Worm (Caenorhabditis elegans) whole organism, young adult: ENCODE measurements around the gene brf-1.
A peak's percentile ranks its signal among the peaks of the same experiment; 100 is the strongest.

Experiments
- B0019.2 ChIP-seq: fragments of 200-800 bp; sonication (Bioruptor generic); conservative IDR thresholded peaks from 2 replicates; pipeline ENCODE4 v1.3.6; 2022; ENCODE audit warnings: missing genetic modification reagents, missing genetic modification characterization, missing compliant biosample characterization
- D2030.7 ChIP-seq: fragments of 200-800 bp; sonication (Bioruptor generic); IDR thresholded peaks from 2 replicates; pipeline ENCODE4 v1.3.6; 2022; ENCODE audit warnings: missing genetic modification reagents, missing genetic modification characterization, missing compliant biosample characterization
- F49E8.2 ChIP-seq: sonication (generic microtip); optimal IDR thresholded peaks from 3 replicates; lab custom pipeline; 2017; ENCODE audit warnings: missing genetic modification characterization, mild to moderate bottlenecking, missing compliant biosample characterization, antibody characterized with exemption, moderate library complexity; ENCODE audit not compliant: insufficient read depth
- F52B5.7 ChIP-seq: sonication (generic microtip); optimal IDR thresholded peaks from 2 replicates; lab custom pipeline; 2016; ENCODE audit warnings: mild to moderate bottlenecking, missing genetic modification characterization, missing compliant biosample characterization
- T07F8.4 ChIP-seq: sonication (generic microtip); optimal IDR thresholded peaks from 2 replicates; lab custom pipeline; 2016; ENCODE audit warnings: mild to moderate bottlenecking, missing genetic modification characterization, moderate library complexity, missing compliant biosample characterization
- Y95B8A.8 ChIP-seq: fragments of 200-800 bp; sonication (Bioruptor generic); IDR thresholded peaks from 2 replicates; pipeline ENCODE4 v1.3.6; 2022; ENCODE audit warnings: missing genetic modification reagents, missing genetic modification characterization, missing compliant biosample characterization
- aptf-2 ChIP-seq: fragments of 200-800 bp; sonication (Bioruptor generic); conservative IDR thresholded peaks from 2 replicates; pipeline ENCODE4 v1.3.6; 2022; ENCODE audit warnings: missing genetic modification reagents, missing genetic modification characterization, missing compliant biosample characterization
- attf-3 ChIP-seq: fragments of 200-800 bp; sonication (Bioruptor generic); conservative IDR thresholded peaks from 2 replicates; pipeline ENCODE4 v1.3.6; 2022; ENCODE audit warnings: missing genetic modification reagents, missing genetic modification characterization, missing compliant biosample characterization
- ccch-3 ChIP-seq: fragments of 200-800 bp; sonication (Bioruptor generic); optimal IDR thresholded peaks from 2 replicates; lab custom pipeline; 2018; ENCODE audit warnings: mild to moderate bottlenecking, missing genetic modification characterization, missing compliant biosample characterization
- cebp-1 ChIP-seq, 2 experiments: fragments of 200-800 bp in 1 of 2; sonication (Bioruptor generic) in 1 of 2; sonication (generic microtip) in 1 of 2; IDR thresholded peaks in 1 of 2; optimal IDR thresholded peaks in 1 of 2; 2 replicates each; pipeline versions ENCODE4 v1.3.6 to Lab custom; 2017 to 2022; ENCODE audit warnings: missing compliant biosample characterization in 2 of 2, missing genetic modification characterization in 2 of 2, mild to moderate bottlenecking in 1 of 2, missing genetic modification reagents in 1 of 2, moderate library complexity in 1 of 2
- ceh-58 ChIP-seq: fragments of 200-800 bp; sonication (Bioruptor generic); IDR thresholded peaks from 2 replicates; pipeline ENCODE4 v1.3.6; 2022; ENCODE audit warnings: missing genetic modification characterization, missing compliant biosample characterization
- ceh-91 ChIP-seq: fragments of 200-800 bp; sonication (Bioruptor generic); IDR thresholded peaks from 2 replicates; pipeline ENCODE4 v1.3.6; 2022; ENCODE audit warnings: missing genetic modification reagents, missing genetic modification characterization, missing compliant biosample characterization
- dpl-1 ChIP-seq: fragments of 150-350 bp; optimal IDR thresholded peaks from 2 replicates; lab custom pipeline; 2014; ENCODE audit warnings: missing biosample characterization, missing genetic modification reagents, missing genetic modification characterization
- efl-1 ChIP-seq: fragments of 150-350 bp; optimal IDR thresholded peaks from 2 replicates; lab custom pipeline; 2014; ENCODE audit warnings: missing biosample characterization, missing genetic modification reagents, missing genetic modification characterization
- egrh-3 ChIP-seq: fragments of 200-800 bp; sonication (Bioruptor generic); IDR thresholded peaks from 2 replicates; pipeline ENCODE4 v1.3.6; 2022; ENCODE audit warnings: missing genetic modification reagents, missing genetic modification characterization, missing compliant biosample characterization
- him-1 ChIP-seq: sonication (generic microtip); optimal IDR thresholded peaks from 2 replicates; lab custom pipeline; 2016; ENCODE audit warnings: missing genotype, missing genetic modification reagents, missing genetic modification characterization, missing compliant biosample characterization
- hmg-1.2 ChIP-seq: fragments of 200-800 bp; sonication (Bioruptor generic); IDR thresholded peaks from 2 replicates; pipeline ENCODE4 v1.3.6; 2022; ENCODE audit warnings: missing genetic modification reagents, missing genetic modification characterization, missing compliant biosample characterization
- lin-35 ChIP-seq, 3 experiments: fragments of 150-350 bp in 2 of 3; sonication (generic microtip) in 1 of 3; optimal IDR thresholded peaks; 2 replicates each; lab custom pipeline; 2014 to 2018; ENCODE audit warnings: missing biosample characterization in 3 of 3, missing genetic modification characterization in 3 of 3, missing genetic modification reagents in 3 of 3
- lsl-1 ChIP-seq: fragments of 200-800 bp; sonication (Bioruptor generic); optimal IDR thresholded peaks from 2 replicates; lab custom pipeline; 2018; ENCODE audit warnings: mild to moderate bottlenecking, missing genetic modification characterization, moderate library complexity, missing compliant biosample characterization
- madf-6 ChIP-seq: fragments of 200-800 bp; sonication (Bioruptor generic); IDR thresholded peaks from 2 replicates; pipeline ENCODE4 v1.3.6; 2022; ENCODE audit warnings: missing genetic modification reagents, missing genetic modification characterization, missing compliant biosample characterization
- madf-8 ChIP-seq: fragments of 200-800 bp; sonication (Bioruptor generic); conservative IDR thresholded peaks from 2 replicates; pipeline ENCODE4 v1.3.6; 2022; ENCODE audit warnings: missing genetic modification reagents, missing genetic modification characterization, missing compliant biosample characterization
- nhr-120 ChIP-seq: fragments of 200-800 bp; sonication (Bioruptor generic); IDR thresholded peaks from 2 replicates; pipeline ENCODE4 v1.3.6; 2022; ENCODE audit warnings: missing genetic modification characterization, missing compliant biosample characterization
- rcor-1 ChIP-seq: fragments of 200-800 bp; sonication (Bioruptor generic); IDR thresholded peaks from 2 replicates; pipeline ENCODE4 v1.3.6; 2022; ENCODE audit warnings: missing genetic modification reagents, missing genetic modification characterization, missing compliant biosample characterization
- repo-1 ChIP-seq: sonication (generic microtip); optimal IDR thresholded peaks from 2 replicates; lab custom pipeline; 2017; ENCODE audit warnings: mild to moderate bottlenecking, missing genetic modification characterization, missing compliant biosample characterization
- rpc-1 ChIP-seq, 2 experiments: fragments of 150-350 bp in 1 of 2; sonication (generic microtip) in 1 of 2; optimal IDR thresholded peaks; 2 replicates each; lab custom pipeline; 2014 to 2018; ENCODE audit warnings: missing biosample characterization in 1 of 2, missing genetic modification characterization in 1 of 2, missing genetic modification reagents in 1 of 2, missing genotype in 1 of 2
- snpc-3.4 ChIP-seq: sonication (generic microtip); optimal IDR thresholded peaks from 2 replicates; lab custom pipeline; 2017; ENCODE audit warnings: missing genetic modification characterization, mild to moderate bottlenecking, missing compliant biosample characterization, antibody characterized with exemption, moderate library complexity, missing genotype, missing genetic modification reagents
- snpc-4 ChIP-seq, 5 experiments: fragments of 150-350 bp in 1 of 5; sonication (generic microtip) in 4 of 5; optimal IDR thresholded peaks; 2 replicates each; lab custom pipeline; 2014 to 2018; ENCODE audit warnings: missing genetic modification characterization in 5 of 5, missing biosample characterization in 3 of 5, antibody characterized with exemption in 2 of 5, mild to moderate bottlenecking in 2 of 5, missing compliant biosample characterization in 2 of 5, missing genotype in 2 of 5, moderate library complexity in 2 of 5, missing genetic modification reagents in 1 of 5
- sptf-2 ChIP-seq: fragments of 200-800 bp; sonication (Bioruptor generic); optimal IDR thresholded peaks from 2 replicates; lab custom pipeline; 2018; ENCODE audit warnings: mild to moderate bottlenecking, missing genetic modification characterization, missing compliant biosample characterization
- tbp1 ChIP-seq: fragments of 200-800 bp; sonication (Bioruptor generic); optimal IDR thresholded peaks from 2 replicates; lab custom pipeline; 2018; ENCODE audit warnings: mild to moderate bottlenecking, missing genetic modification characterization, missing compliant biosample characterization
- xnd-1 ChIP-seq: sonication (generic microtip); optimal IDR thresholded peaks from 2 replicates; lab custom pipeline; 2016; ENCODE audit warnings: missing genotype, missing genetic modification reagents, missing genetic modification characterization, missing compliant biosample characterization
- ztf-22 ChIP-seq: fragments of 200-800 bp; sonication (Bioruptor generic); optimal IDR thresholded peaks from 2 replicates; lab custom pipeline; 2018; ENCODE audit warnings: mild to moderate bottlenecking, missing genetic modification characterization, moderate library complexity, missing compliant biosample characterization
- ztf-3 ChIP-seq: fragments of 200-800 bp; sonication (Bioruptor generic); optimal IDR thresholded peaks from 2 replicates; lab custom pipeline; 2018; ENCODE audit warnings: mild to moderate bottlenecking, missing genetic modification characterization, missing compliant biosample characterization

The brf-1 gene

DNA sequence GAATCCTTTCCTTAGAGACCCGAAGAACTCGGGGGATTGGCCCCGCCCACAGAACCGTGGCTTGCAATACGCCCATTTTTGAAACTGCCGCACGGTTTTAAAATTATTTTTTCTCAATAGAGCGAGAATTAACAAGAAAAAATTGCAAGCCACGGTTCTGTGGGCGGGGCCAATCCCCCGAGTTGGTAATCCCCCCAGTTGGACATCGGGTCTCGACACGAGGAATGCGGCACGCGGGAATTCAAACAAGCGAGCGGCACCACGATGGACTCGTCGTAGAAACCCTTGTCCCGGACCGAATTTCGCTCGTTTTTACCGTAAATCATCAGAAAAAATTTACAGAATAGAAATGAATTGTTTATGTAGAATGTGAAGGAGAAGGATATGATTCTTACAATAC is 47.4 kb downstream of the brf-1 start (continued):
- TF ChIP-seq sptf-2 (GFP tag; lab: Kevin White, UChicago): no peak
- no peak for TF ChIP-seq F52B5.7 (tag; lab: Kevin White, UChicago)
- no peak for TF ChIP-seq repo-1 (tag; lab: Kevin White, UChicago)
- TF ChIP-seq rpc-1 (optimal IDR thresholded peaks at IDR 0.05; lab: Kevin White, UChicago): no peak
- TF ChIP-seq rpc-1 (tag; optimal IDR thresholded peaks at IDR 0.05; lab: Kevin White, UChicago): no peak
- TF ChIP-seq F49E8.2 (tag; lab: Kevin White, UChicago): peak; percentile 50
- no peak for TF ChIP-seq lin-35 (GFP tag; optimal IDR thresholded peaks at IDR 0.05; lab: Kevin White, UChicago)
- TF ChIP-seq madf-8 (GFP tag; lab: Robert Waterston, UW): peak; percentile 56; the same call in 1 of the 2 replicates
- no peak for TF ChIP-seq Y95B8A.8
- TF ChIP-seq aptf-2 (GFP tag; lab: Robert Waterston, UW): 0 out of 2 replicates have a peak, but pooled peaks have one; percentile 22
- peak; percentile 58 for TF ChIP-seq ceh-91 (GFP tag; lab: Robert Waterston, UW)
- peak; percentile 55 for TF ChIP-seq D2030.7 (GFP tag; lab: Robert Waterston, UW)

DNA sequence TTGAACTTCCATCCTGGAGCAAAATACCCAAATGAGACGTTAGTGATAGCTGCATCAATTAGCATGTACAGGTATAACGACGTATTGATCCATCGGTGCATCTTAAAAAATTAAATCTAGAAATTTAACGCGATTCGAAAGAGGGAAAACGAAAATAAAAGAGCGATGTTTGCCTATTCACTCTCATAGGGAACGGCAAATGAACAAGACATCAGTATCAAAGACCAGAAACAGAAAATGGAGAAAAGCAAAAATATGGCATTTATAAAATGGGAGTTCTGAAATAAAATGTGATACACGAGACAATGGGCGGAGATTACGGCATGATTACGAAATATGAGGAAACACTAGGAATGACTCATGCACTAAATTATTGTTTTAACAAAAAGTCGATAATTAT is 50.7 kb downstream of the brf-1 start, which contains the start of gene haf-2:
TSS of gene haf-2 (minus strand) at position 101 of the 400 bp plus-strand sequence.
- no peak for TF ChIP-seq ztf-3 (GFP tag; lab: Kevin White, UChicago)
- TF ChIP-seq cebp-1 (GFP tag; IDR thresholded peaks at IDR 0.05; lab: Robert Waterston, UW): no peak
- TF ChIP-seq cebp-1 (tag; optimal IDR thresholded peaks at IDR 0.05; lab: Kevin White, UChicago): peak; percentile 87

DNA sequence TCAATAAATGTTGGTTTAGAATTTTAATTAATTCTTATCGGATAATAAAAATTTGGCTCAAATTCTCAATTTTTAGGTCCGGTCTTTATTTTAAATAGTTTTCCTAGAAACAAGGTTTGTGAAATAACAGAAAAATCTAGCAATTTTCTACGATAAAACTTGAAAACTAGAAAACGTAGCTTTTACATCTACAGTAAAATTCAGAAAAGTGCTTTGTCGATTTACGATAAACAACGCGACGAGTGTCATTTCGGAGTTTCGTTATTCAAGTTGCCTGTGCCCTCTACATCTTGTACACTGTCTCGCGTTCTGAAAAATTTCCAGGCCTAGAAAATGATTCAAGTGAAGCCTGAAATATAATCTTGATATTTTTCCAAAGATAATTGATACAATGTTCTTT is 51.1 kb downstream of the brf-1 start:
- TF ChIP-seq madf-8 (GFP tag; lab: Robert Waterston, UW): peak; percentile 83
- peak; percentile 12 for TF ChIP-seq lsl-1 (GFP tag; lab: Kevin White, UChicago)
- TF ChIP-seq madf-6 (GFP tag; lab: Robert Waterston, UW): peak; percentile 93
- TF ChIP-seq egrh-3: no peak
- no peak for TF ChIP-seq nhr-120 (GFP tag; lab: Robert Waterston, UW)
- TF ChIP-seq hmg-1.2 (GFP tag; lab: Robert Waterston, UW): peak; percentile 92
- TF ChIP-seq rcor-1 (GFP tag; lab: Robert Waterston, UW): peak; percentile 57
- peak; percentile 42 for TF ChIP-seq him-1 (tag; lab: Kevin White, UChicago)
- peak; percentile 30 for TF ChIP-seq snpc-3.4 (tag; lab: Kevin White, UChicago)
- TF ChIP-seq ztf-22: no peak
- peak; percentile 94 for TF ChIP-seq attf-3 (GFP tag; lab: Robert Waterston, UW)
- TF ChIP-seq snpc-4 (GFP tag; optimal IDR thresholded peaks at IDR 0.05; lab: Kevin White, UChicago): no peak
- peak in 1 of 4 experiments; percentile 21 for TF ChIP-seq snpc-4 (tag; optimal IDR thresholded peaks at IDR 0.05; lab: Kevin White, UChicago)
- TF ChIP-seq dpl-1 (GFP tag; lab: Kevin White, UChicago): no peak
- peak; percentile 69 for TF ChIP-seq xnd-1
- no peak for TF ChIP-seq T07F8.4 (tag; lab: Kevin White, UChicago)
- peak; percentile 32; the same call in 1 of the 2 replicates for TF ChIP-seq B0019.2
- TF ChIP-seq ccch-3 (GFP tag; lab: Kevin White, UChicago): no peak
- no peak for TF ChIP-seq tbp1 (GFP tag; lab: Kevin White, UChicago)
- no peak for TF ChIP-seq ceh-58 (GFP tag; lab: Robert Waterston, UW)
- TF ChIP-seq efl-1 (GFP tag; lab: Kevin White, UChicago): peak; percentile 17
- TF ChIP-seq, all 124 proteins: peak for 12
